Worm (Caenorhabditis elegans): Measurements from ENCODE around the gene F13E6.2.

F13E6.2 gene

DNA sequence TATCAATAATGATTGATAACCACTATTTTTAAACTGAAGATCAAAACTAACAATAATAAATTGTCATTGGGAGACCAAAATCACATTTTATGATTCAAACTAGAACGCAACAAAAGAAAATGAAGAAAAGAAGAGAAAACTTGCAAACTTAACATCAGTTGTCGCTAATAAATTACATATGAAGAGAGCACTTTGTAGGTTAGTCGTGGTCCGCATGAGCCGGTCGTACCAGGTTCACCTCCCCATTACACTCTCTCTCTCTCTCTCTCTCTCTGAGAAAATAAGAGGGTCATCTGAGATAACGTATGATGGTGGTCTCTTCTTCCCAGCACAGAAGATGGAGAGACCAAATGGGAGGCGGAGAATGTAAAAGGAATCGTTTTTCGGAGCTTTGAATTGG is 45.0 kb downstream of the F13E6.2 start (continued):
- no peak for TF ChIP-seq ets-5 (GFP tag; IDR thresholded peaks at IDR 0.05)
- no peak for TF ChIP-seq F16B12.6 (tag; optimal IDR thresholded peaks at IDR 0.05)
- TF ChIP-seq snu-23 (GFP tag; optimal IDR thresholded peaks at IDR 0.05), result peak; percentile 14

- TF ChIP-seq mdl-1 (tag; optimal IDR thresholded peaks at IDR 0.05) (peak in 1 of 2 experiments; percentile 33), ama-1 (optimal IDR thresholded peaks at IDR 0.05) (no peak), unc-62 (GFP tag; optimal IDR thresholded peaks at IDR 0.05) (no peak), dpl-1 (GFP tag; optimal IDR thresholded peaks at IDR 0.05) (no peak), blmp-1 (tag; optimal IDR thresholded peaks at IDR 0.05) (peak; percentile 45), lin-35 (GFP tag; optimal IDR thresholded peaks at IDR 0.05) (peak in 1 of 2 experiments; percentile 37), elt-3 (tag; optimal IDR thresholded peaks at IDR 0.05) (peak in 1 of 6 experiments; percentile 0), lin-14 (GFP tag; optimal IDR thresholded peaks at IDR 0.05) (peak; percentile 41), elt-2 (tag; optimal IDR thresholded peaks at IDR 0.05) (peak; percentile 17)
Measured at ce11 chrX:10628454-10628853, 45.6 kb downstream of the F13E6.2 start, which contains the start of gene M79.2. Gene M79.2 (minus strand): TSS chrX:10628807.

- peak; percentile 22 for TF ChIP-seq swsn-7 (tag; optimal IDR thresholded peaks at IDR 0.05)
- TF ChIP-seq zag-1 (tag; optimal IDR thresholded peaks at IDR 0.05), result no peak
- TF ChIP-seq snu-23 (GFP tag; optimal IDR thresholded peaks at IDR 0.05), result peak; percentile 26
- no peak for TF ChIP-seq tlp-1 (tag; optimal IDR thresholded peaks at IDR 0.05)
- TF ChIP-seq ceh-63 (GFP tag; optimal IDR thresholded peaks at IDR 0.05), result no peak
- TF ChIP-seq nhr-71 (tag; optimal IDR thresholded peaks at IDR 0.05), result peak; percentile 11
- peak; percentile 1 for TF ChIP-seq C16A3.4 (tag; optimal IDR thresholded peaks at IDR 0.05)
- TF ChIP-seq nhr-85 (tag), result peak; percentile 8
- TF ChIP-seq blmp-1 (tag; optimal IDR thresholded peaks at IDR 0.05), result peak; percentile 44
- TF ChIP-seq lin-14 (GFP tag; optimal IDR thresholded peaks at IDR 0.05), result peak; percentile 64
- TF ChIP-seq skn-1 (tag; optimal IDR thresholded peaks at IDR 0.05), result peak; percentile 38
- peak; percentile 17 for TF ChIP-seq rnt-1 (tag; optimal IDR thresholded peaks at IDR 0.05)
- TF ChIP-seq zip-4 (GFP tag; optimal IDR thresholded peaks at IDR 0.05), result no peak
- peak in 1 of 2 experiments; percentile 12 for TF ChIP-seq mdl-1 (tag; optimal IDR thresholded peaks at IDR 0.05)
- peak; percentile 26 for TF ChIP-seq nhr-20 (tag; optimal IDR thresholded peaks at IDR 0.05)
- TF ChIP-seq lsy-2 (tag; optimal IDR thresholded peaks at IDR 0.05), result peak in 1 of 2 experiments; percentile 32
- peak in 1 of 2 experiments; percentile 27 for TF ChIP-seq lin-35 (GFP tag; optimal IDR thresholded peaks at IDR 0.05)
- no peak for TF ChIP-seq nhr-47 (tag; optimal IDR thresholded peaks at IDR 0.05)
- TF ChIP-seq mep-1 (tag; optimal IDR thresholded peaks at IDR 0.05), result peak; percentile 18
- TF ChIP-seq nhr-19 (GFP tag; conservative IDR thresholded peaks at IDR 0.05), result no peak
Measured at ce11 chrX:10624157-10624623, 49.9 kb downstream of the F13E6.2 start, which contains the start of gene abl-1. Gene abl-1 (minus strand): TSS chrX:10624207.

DNA sequence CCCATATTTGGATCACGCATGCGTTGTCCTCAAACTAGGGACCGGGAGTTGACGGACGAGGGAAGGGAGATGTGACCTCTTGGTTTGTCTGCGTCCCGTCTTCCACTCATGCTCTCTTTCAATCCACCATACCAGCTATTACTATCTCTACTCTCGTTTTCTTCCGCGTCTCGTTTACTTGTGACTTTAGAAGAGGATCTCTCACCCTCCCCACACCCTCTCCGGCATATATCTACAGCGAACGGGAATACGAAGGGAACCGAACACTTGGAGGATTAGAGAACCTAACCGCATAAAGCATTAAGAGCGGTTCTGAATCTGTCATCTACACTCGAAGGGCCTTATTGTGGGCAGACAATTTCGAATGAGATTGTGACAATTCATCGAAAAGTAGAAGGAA is 51.0 kb downstream of the F13E6.2 start:
- TF ChIP-seq fkh-10 (GFP tag; optimal IDR thresholded peaks at IDR 0.05) (no peak), lin-39 (tag; optimal IDR thresholded peaks at IDR 0.05) (no peak), C04F5.9 (tag; optimal IDR thresholded peaks at IDR 0.05) (no peak), sox-4 (tag; optimal IDR thresholded peaks at IDR 0.05) (no peak), irx-1 (tag; optimal IDR thresholded peaks at IDR 0.05) (peak; percentile 8), tbx-2 (tag; optimal IDR thresholded peaks at IDR 0.05) (no peak), mep-1 (tag; optimal IDR thresholded peaks at IDR 0.05) (peak; percentile 4), rnt-1 (tag; optimal IDR thresholded peaks at IDR 0.05) (peak; percentile 12), blmp-1 (tag; optimal IDR thresholded peaks at IDR 0.05) (peak; percentile 1), C34B4.2 (tag; optimal IDR thresholded peaks at IDR 0.05) (no peak), ama-1 (optimal IDR thresholded peaks at IDR 0.05) (no peak), lin-14 (GFP tag; optimal IDR thresholded peaks at IDR 0.05) (peak; percentile 52), swsn-7 (tag; optimal IDR thresholded peaks at IDR 0.05) (no peak), efl-1 (optimal IDR thresholded peaks at IDR 0.05) (peak in 1 of 2 experiments; percentile 12), efl-1 (GFP tag; optimal IDR thresholded peaks at IDR 0.05 in 1 of 2) (no peak), aly-2 (tag; optimal IDR thresholded peaks at IDR 0.05) (no peak), nhr-19 (GFP tag; conservative IDR thresholded peaks at IDR 0.05) (no peak), sup-37 (GFP tag; optimal IDR thresholded peaks at IDR 0.05) (no peak), hlh-17 (GFP tag; optimal IDR thresholded peaks at IDR 0.05; ENCODE audit: borderline replicate concordance) (no peak), nhr-71 (tag; optimal IDR thresholded peaks at IDR 0.05) (no peak), snu-23 (GFP tag; optimal IDR thresholded peaks at IDR 0.05) (no peak), nhr-237 (tag; optimal IDR thresholded peaks at IDR 0.05) (no peak), nhr-20 (tag; optimal IDR thresholded peaks at IDR 0.05) (no peak), pqm-1 (tag; optimal IDR thresholded peaks at IDR 0.05) (no peak), unc-86 (tag; optimal IDR thresholded peaks at IDR 0.05) (no peak), nhr-12 (tag; optimal IDR thresholded peaks at IDR 0.05) (no peak)
